Fruit fly (Drosophila melanogaster) whole organism, embryonic: ENCODE results near the gene kra.

Experiments used
- Aef1 ChIP-seq: fragments of 200-800 bp; sonication (Bioruptor generic); IDR thresholded peaks from 3 replicates; pipeline ENCODE4 v1.3.6; 2022; ENCODE audit warnings: missing biosample characterization, missing genetic modification characterization
- CG10274 ChIP-seq: fragments of 200-800 bp; sonication (Bioruptor generic); optimal IDR thresholded peaks from 3 replicates; lab custom pipeline; 2017; ENCODE audit warnings: missing biosample characterization, mild to moderate bottlenecking, missing genetic modification characterization
- CG10431 ChIP-seq: fragments of 200-800 bp; sonication (Bioruptor generic); optimal IDR thresholded peaks from 3 replicates; lab custom pipeline; 2018; ENCODE audit warnings: missing biosample characterization, mild to moderate bottlenecking, missing genetic modification characterization
- CG10565 ChIP-seq: fragments of 200-800 bp; sonication (Bioruptor generic); optimal IDR thresholded peaks from 3 replicates; lab custom pipeline; 2016; ENCODE audit warnings: missing biosample characterization, mild to moderate bottlenecking, missing genetic modification characterization
- CG11398 ChIP-seq: fragments of 200-800 bp; sonication (Bioruptor generic); optimal IDR thresholded peaks from 2 replicates; lab custom pipeline; 2016; ENCODE audit warnings: missing biosample characterization, missing genetic modification characterization
- CG12071 ChIP-seq: fragments of 200-800 bp; sonication (Bioruptor generic); optimal IDR thresholded peaks from 3 replicates; lab custom pipeline; 2018; ENCODE audit warnings: missing biosample characterization, mild to moderate bottlenecking, missing genetic modification characterization
- CG12155 ChIP-seq: fragments of 200-800 bp; sonication (Bioruptor generic); optimal IDR thresholded peaks from 3 replicates; lab custom pipeline; 2016; ENCODE audit warnings: missing biosample characterization, missing genetic modification characterization
- CG14667 ChIP-seq: fragments of 200-800 bp; sonication (Bioruptor generic); IDR thresholded peaks from 2 replicates; pipeline ENCODE4 v1.3.6; 2022; ENCODE audit warnings: missing biosample characterization, missing genetic modification characterization
- CG15073 ChIP-seq: fragments of 200-800 bp; sonication (Bioruptor generic); optimal IDR thresholded peaks from 2 replicates; lab custom pipeline; 2016; ENCODE audit warnings: missing biosample characterization, missing genetic modification characterization
- CG17912 ChIP-seq: fragments of 200-800 bp; sonication (Bioruptor generic); optimal IDR thresholded peaks from 2 replicates; lab custom pipeline; 2018; ENCODE audit warnings: missing biosample characterization, mild to moderate bottlenecking, missing genetic modification characterization
- CG2116 ChIP-seq: fragments of 200-800 bp; sonication (Bioruptor generic); optimal IDR thresholded peaks from 3 replicates; lab custom pipeline; 2018; ENCODE audit warnings: missing biosample characterization, mild to moderate bottlenecking, missing genetic modification characterization
- CG2712 ChIP-seq: fragments of 200-800 bp; optimal IDR thresholded peaks from 3 replicates; lab custom pipeline; 2019; ENCODE audit warnings: missing biosample characterization, mild to moderate bottlenecking, missing genetic modification characterization, moderate library complexity
- CG2889 ChIP-seq: fragments of 200-800 bp; sonication (Bioruptor generic); IDR thresholded peaks from 3 replicates; pipeline ENCODE4 v1.3.6; 2022; ENCODE audit warnings: missing biosample characterization, missing genetic modification characterization
- CG3065 ChIP-seq: fragments of 200-800 bp; sonication (Bioruptor generic); optimal IDR thresholded peaks from 2 replicates; lab custom pipeline; 2016; ENCODE audit warnings: missing biosample characterization, missing genetic modification characterization
- CG3407 ChIP-seq: fragments of 200-800 bp; sonication (Bioruptor generic); optimal IDR thresholded peaks from 2 replicates; lab custom pipeline; 2018; ENCODE audit warnings: missing biosample characterization, mild to moderate bottlenecking, missing genetic modification characterization
- CG3838 ChIP-seq: fragments of 200-800 bp; sonication (Bioruptor generic); optimal IDR thresholded peaks from 3 replicates; lab custom pipeline; 2016; ENCODE audit warnings: missing biosample characterization, missing genetic modification characterization
- CG4360 ChIP-seq: fragments of 200-800 bp; sonication (Bioruptor generic); IDR thresholded peaks from 2 replicates; pipeline ENCODE4 v1.3.6; 2022; ENCODE audit warnings: missing biosample characterization, missing genetic modification characterization
- CG6689 ChIP-seq: fragments of 200-800 bp; sonication (Bioruptor generic); IDR thresholded peaks from 2 replicates; pipeline ENCODE4 v1.3.6; 2022; ENCODE audit warnings: missing biosample characterization, missing genetic modification characterization
- CG6854 ChIP-seq: fragments of 200-800 bp; sonication (Bioruptor generic); optimal IDR thresholded peaks from 3 replicates; lab custom pipeline; 2017; ENCODE audit warnings: missing biosample characterization, mild to moderate bottlenecking, missing genetic modification characterization
- CG8281 ChIP-seq: fragments of 200-800 bp; sonication (Bioruptor generic); optimal IDR thresholded peaks from 2 replicates; lab custom pipeline; 2018; ENCODE audit warnings: missing biosample characterization, mild to moderate bottlenecking, missing genetic modification characterization, moderate library complexity
- CG9932 ChIP-seq: fragments of 200-800 bp; sonication (Bioruptor generic); IDR thresholded peaks from 2 replicates; pipeline ENCODE4 v1.3.6; 2022; ENCODE audit warnings: missing biosample characterization, missing genetic modification characterization
- CoRest ChIP-seq: fragments of 200-800 bp; sonication (Bioruptor generic); optimal IDR thresholded peaks from 3 replicates; lab custom pipeline; 2018; ENCODE audit warnings: missing biosample characterization, mild to moderate bottlenecking, missing genetic modification characterization, moderate library complexity
- Dip2 ChIP-seq: fragments of 200-800 bp; sonication (Bioruptor generic); IDR thresholded peaks from 2 replicates; pipeline ENCODE4 v1.3.6; 2022; ENCODE audit warnings: missing biosample characterization, missing genetic modification characterization
- GATAe ChIP-seq: fragments of 200-800 bp; sonication (Bioruptor generic); conservative IDR thresholded peaks from 2 replicates; pipeline ENCODE4 v1.3.6; 2022; ENCODE audit warnings: missing biosample characterization, missing genetic modification characterization
- Gsc ChIP-seq: fragments of 200-800 bp; sonication (Bioruptor generic); IDR thresholded peaks from 2 replicates; pipeline ENCODE4 v1.3.6; 2022; ENCODE audit warnings: missing biosample characterization, missing genetic modification characterization
- Hmr ChIP-seq: fragments of 200-800 bp; sonication (Bioruptor generic); optimal IDR thresholded peaks from 3 replicates; lab custom pipeline; 2017; ENCODE audit warnings: mild to moderate bottlenecking, missing biosample characterization, missing genetic modification reagents, missing genetic modification characterization
- Hr3 ChIP-seq: fragments of 200-800 bp; sonication (Bioruptor generic); optimal IDR thresholded peaks from 3 replicates; lab custom pipeline; 2016; ENCODE audit warnings: missing biosample characterization, missing genetic modification characterization
- Mad ChIP-seq: fragments of 200-800 bp; sonication (Bioruptor generic); optimal IDR thresholded peaks from 2 replicates; lab custom pipeline; 2016; ENCODE audit warnings: missing biosample characterization, missing genetic modification characterization
- NC2β ChIP-seq: fragments of 200-800 bp; sonication (Bioruptor generic); optimal IDR thresholded peaks from 2 replicates; lab custom pipeline; 2016; ENCODE audit warnings: missing biosample characterization, missing genetic modification characterization
- Nf-YA ChIP-seq: fragments of 200-800 bp; sonication (Bioruptor generic); IDR thresholded peaks from 2 replicates; pipeline ENCODE4 v1.3.6; 2022; ENCODE audit warnings: missing biosample characterization, missing genetic modification characterization
- Oli ChIP-seq: fragments of 200-800 bp; sonication (Bioruptor generic); optimal IDR thresholded peaks from 2 replicates; lab custom pipeline; 2018; ENCODE audit warnings: missing biosample characterization, mild to moderate bottlenecking, missing genetic modification characterization, moderate library complexity
- Sox100B ChIP-seq: fragments of 200-800 bp; sonication (Bioruptor generic); optimal IDR thresholded peaks from 3 replicates; lab custom pipeline; 2018; ENCODE audit warnings: missing biosample characterization, mild to moderate bottlenecking, missing genetic modification characterization
- Xbp1 ChIP-seq: fragments of 200-800 bp; sonication (Bioruptor generic); optimal IDR thresholded peaks from 3 replicates; lab custom pipeline; 2016; ENCODE audit warnings: missing biosample characterization, mild to moderate bottlenecking, missing genetic modification characterization
- ab ChIP-seq: fragments of 200-800 bp; sonication (Bioruptor generic); optimal IDR thresholded peaks from 2 replicates; lab custom pipeline; 2016; ENCODE audit warnings: missing biosample characterization, missing genetic modification characterization
- bowl ChIP-seq: fragments of 200-800 bp; sonication (Bioruptor generic); IDR thresholded peaks from 2 replicates; pipeline ENCODE4 v1.3.6; 2022; ENCODE audit warnings: missing biosample characterization, missing genetic modification characterization
- crc ChIP-seq: fragments of 200-800 bp; sonication (Bioruptor generic); optimal IDR thresholded peaks from 2 replicates; lab custom pipeline; 2016; ENCODE audit warnings: missing biosample characterization, missing genetic modification characterization
- dan ChIP-seq: fragments of 200-800 bp; sonication (Bioruptor generic); IDR thresholded peaks from 2 replicates; pipeline ENCODE4 v1.3.6; 2022; ENCODE audit warnings: missing biosample characterization, missing genetic modification characterization
- dm ChIP-seq: fragments of 200-800 bp; sonication (Bioruptor generic); optimal IDR thresholded peaks from 3 replicates; lab custom pipeline; 2016; ENCODE audit warnings: missing biosample characterization, missing genetic modification characterization
- fd3F ChIP-seq: fragments of 200-800 bp; sonication (Bioruptor generic); optimal IDR thresholded peaks from 2 replicates; lab custom pipeline; 2018; ENCODE audit warnings: missing biosample characterization, mild to moderate bottlenecking, missing genetic modification characterization, moderate library complexity
- fd96Cb ChIP-seq: fragments of 200-800 bp; sonication (Bioruptor generic); optimal IDR thresholded peaks from 2 replicates; lab custom pipeline; 2018; ENCODE audit warnings: missing biosample characterization, mild to moderate bottlenecking, missing genetic modification characterization, moderate library complexity
- ftz-f1 ChIP-seq: fragments of 200-800 bp; sonication (Bioruptor generic); optimal IDR thresholded peaks from 2 replicates; lab custom pipeline; 2016; ENCODE audit warnings: missing biosample characterization, missing genetic modification characterization
- grn ChIP-seq: fragments of 200-800 bp; sonication (Bioruptor generic); optimal IDR thresholded peaks from 3 replicates; lab custom pipeline; 2017; ENCODE audit warnings: missing biosample characterization, missing genetic modification characterization
- hbn ChIP-seq: fragments of 200-800 bp; sonication (Bioruptor generic); IDR thresholded peaks from 2 replicates; pipeline ENCODE4 v1.3.6; 2022; ENCODE audit warnings: missing biosample characterization, missing genetic modification characterization; ENCODE audit not compliant: partially characterized antibody
- insv ChIP-seq, 2 experiments: fragments of 200-800 bp; sonication (Bioruptor generic); optimal IDR thresholded peaks; 3 replicates each; lab custom pipeline; 2016 to 2018; ENCODE audit warnings: missing biosample characterization in 2 of 2, missing genetic modification characterization in 2 of 2
- inv ChIP-seq: fragments of 200-800 bp; sonication (Bioruptor generic); IDR thresholded peaks from 2 replicates; pipeline ENCODE4 v1.3.6; 2022; ENCODE audit warnings: missing biosample characterization, missing genetic modification characterization; ENCODE audit not compliant: partially characterized antibody
- jing ChIP-seq: fragments of 200-800 bp; sonication (Bioruptor generic); optimal IDR thresholded peaks from 2 replicates; lab custom pipeline; 2018; ENCODE audit warnings: missing biosample characterization, mild to moderate bottlenecking, missing genetic modification characterization
- nau ChIP-seq: fragments of 200-800 bp; sonication (Bioruptor generic); optimal IDR thresholded peaks from 3 replicates; lab custom pipeline; 2017; ENCODE audit warnings: missing biosample characterization, mild to moderate bottlenecking, missing genetic modification characterization, missing genetic modification reagents
- oc ChIP-seq: fragments of 200-800 bp; sonication (Bioruptor generic); optimal IDR thresholded peaks from 2 replicates; lab custom pipeline; 2018; ENCODE audit warnings: missing biosample characterization, mild to moderate bottlenecking, missing genetic modification characterization, moderate library complexity
- p53 ChIP-seq: fragments of 200-800 bp; sonication (Bioruptor generic); optimal IDR thresholded peaks from 2 replicates; lab custom pipeline; 2016; ENCODE audit warnings: missing biosample characterization, missing genetic modification characterization
- schlank ChIP-seq: fragments of 200-800 bp; sonication (Bioruptor generic); optimal IDR thresholded peaks from 2 replicates; lab custom pipeline; 2018; ENCODE audit warnings: missing biosample characterization, mild to moderate bottlenecking, missing genetic modification characterization

Gene kra

DNA sequence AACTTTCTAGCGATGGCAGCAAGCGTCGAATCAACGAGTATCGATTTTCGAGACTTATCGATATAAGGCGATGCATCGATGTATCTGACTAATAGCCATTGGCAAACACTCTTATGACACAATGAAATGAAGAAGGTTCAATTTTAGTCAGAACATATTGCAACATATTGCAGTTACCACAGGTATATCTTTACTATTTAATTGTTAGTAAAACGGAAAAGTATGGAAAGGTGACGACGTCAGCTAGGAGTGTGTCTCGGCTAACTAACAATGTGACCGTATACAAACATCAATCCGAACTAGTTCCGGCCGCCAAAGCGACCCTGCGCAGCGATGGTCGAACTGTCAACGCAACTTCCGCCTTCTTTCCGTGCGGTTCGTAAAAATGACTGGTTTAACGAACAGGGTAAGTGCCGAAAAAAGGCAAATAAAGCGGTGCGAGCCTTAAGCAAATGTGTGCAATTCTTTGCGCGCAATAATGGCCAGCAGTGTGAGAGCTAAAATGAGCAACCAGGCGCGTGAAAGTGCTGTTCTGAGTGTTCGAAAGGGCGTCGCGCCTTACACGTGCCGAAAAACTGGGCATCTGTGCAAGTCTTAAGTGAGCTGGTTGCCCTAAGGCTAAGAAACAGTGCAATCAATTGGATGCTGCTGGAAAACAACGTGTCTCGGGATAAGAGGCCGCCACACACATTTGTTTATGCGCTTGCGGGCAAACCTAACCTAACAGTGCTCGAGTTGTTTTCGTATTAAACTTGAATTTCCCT, 23.4 kb upstream of the kra start, which contains the start of the genes Dph4, Spec2 and RpL13A (continued):
- peak; percentile 69 for TF ChIP-seq fd96Cb (tag; lab: Kevin White, UChicago)
- TF ChIP-seq CG11398 (GFP tag; lab: Kevin White, UChicago), result peak; percentile 92
- no peak for TF ChIP-seq dan (GFP tag; lab: Robert Waterston, UW)
- TF ChIP-seq p53 (GFP tag; lab: Kevin White, UChicago), result peak; percentile 90
- peak; percentile 90 for TF ChIP-seq crc
- TF ChIP-seq CG4360 (GFP tag; lab: Robert Waterston, UW), result no peak
- TF ChIP-seq CG3065 (GFP tag; lab: Kevin White, UChicago), result peak; percentile 72
- peak; percentile 93 for TF ChIP-seq CG3407
- no peak for TF ChIP-seq Dip2 (GFP tag; lab: Robert Waterston, UW)
- peak; percentile 73 for TF ChIP-seq Hr3
- peak; percentile 82 for TF ChIP-seq CoRest (tag; lab: Kevin White, UChicago)
- TF ChIP-seq CG10274 (GFP tag; lab: Kevin White, UChicago), result peak; percentile 87
- peak; percentile 98 for TF ChIP-seq Hmr (GFP tag; lab: Kevin White, UChicago)
- TF ChIP-seq jing, result peak; percentile 72
- no peak for TF ChIP-seq Nf-YA
- peak; percentile 87 for TF ChIP-seq CG3838 (GFP tag; lab: Kevin White, UChicago)
- TF ChIP-seq CG10565, result peak; percentile 68
- peak; percentile 64 for TF ChIP-seq Oli (tag; lab: Kevin White, UChicago)
- TF ChIP-seq CG10431 (GFP tag; lab: Kevin White, UChicago), result peak; percentile 92
- no peak for TF ChIP-seq CG9932
- no peak for TF ChIP-seq hbn (GFP tag; lab: Robert Waterston, UW)
- peak; percentile 89 for TF ChIP-seq Xbp1
- TF ChIP-seq CG14667 (GFP tag; lab: Robert Waterston, UW), result no peak
- TF ChIP-seq Gsc (GFP tag; lab: Robert Waterston, UW), result no peak
- peak; percentile 89 for TF ChIP-seq CG12155
- TF ChIP-seq NC2β (GFP tag; lab: Kevin White, UChicago), result peak; percentile 99
- TF ChIP-seq CG2889, result no peak
- TF ChIP-seq nau (GFP tag; lab: Kevin White, UChicago), result peak; percentile 94
- TF ChIP-seq CG12071, result peak; percentile 95
- TF ChIP-seq CG2712 (tag; lab: Kevin White, UChicago), result peak; percentile 90
- peak; percentile 90 for TF ChIP-seq Sox100B (GFP tag; lab: Kevin White, UChicago)
- no peak for TF ChIP-seq GATAe (GFP tag; lab: Robert Waterston, UW)
- no peak for TF ChIP-seq inv (GFP tag; lab: Robert Waterston, UW)
- peak; percentile 71 for TF ChIP-seq CG8281 (tag; lab: Kevin White, UChicago)
- peak in 1 of 2 experiments; percentile 85 for TF ChIP-seq insv (GFP tag; optimal IDR thresholded peaks at IDR 0.05; lab: Kevin White, UChicago)
- TF ChIP-seq grn, result peak; percentile 76
- TF ChIP-seq oc (tag; lab: Kevin White, UChicago), result peak; percentile 80
- peak; percentile 16 for TF ChIP-seq ab (GFP tag; lab: Kevin White, UChicago)
- peak; percentile 74 for TF ChIP-seq ftz-f1 (GFP tag; lab: Kevin White, UChicago)
- peak; percentile 99 for TF ChIP-seq CG17912 (GFP tag; lab: Kevin White, UChicago)
- TF ChIP-seq Mad, result peak; percentile 92
- no peak for TF ChIP-seq CG6689 (GFP tag; lab: Robert Waterston, UW)
- TF ChIP-seq bowl (GFP tag; lab: Robert Waterston, UW), result no peak
- peak; percentile 95 for TF ChIP-seq CG6854 (GFP tag; lab: Kevin White, UChicago)
- TF ChIP-seq CG15073 (GFP tag; lab: Kevin White, UChicago), result no peak
- TF ChIP-seq CG2116, result peak; percentile 100
- peak; percentile 97 for TF ChIP-seq dm (GFP tag; lab: Kevin White, UChicago)
- peak; percentile 95 for TF ChIP-seq schlank (tag; lab: Kevin White, UChicago)
- TF ChIP-seq fd3F (GFP tag; lab: Kevin White, UChicago), result peak; percentile 77
- TF ChIP-seq Aef1 (GFP tag; lab: Robert Waterston, UW), result no peak
